Fruit fly (Drosophila melanogaster): ENCODE measurements around the gene CG6661.

- TF ChIP-seq HmgD (GFP tag; optimal IDR thresholded peaks at IDR 0.05), result no peak
- TF ChIP-seq HLH4C (GFP tag; IDR thresholded peaks at IDR 0.05; ENCODE audit: partially characterized antibody), result peak; percentile 87
- TF ChIP-seq Hey (tag; optimal IDR thresholded peaks at IDR 0.05), result peak; percentile 38
- peak; percentile 51 for TF ChIP-seq CG15601 (tag; optimal IDR thresholded peaks at IDR 0.05)
- no peak for TF ChIP-seq Nf-YA (GFP tag; IDR thresholded peaks at IDR 0.05)
- TF ChIP-seq CG3838 (GFP tag; optimal IDR thresholded peaks at IDR 0.05), result no peak
Measured at dm6 chr3L:14031171-14032126, 3.1 kb upstream of the CG6661 start, which contains the start of the genes CG6650 and endos.
